Worm (Caenorhabditis elegans): Measurements from ENCODE around the gene B0457.6.

- TF ChIP-seq hnd-1 (tag; optimal IDR thresholded peaks at IDR 0.05) (no peak), scrt-1 (GFP tag; IDR thresholded peaks at IDR 0.05) (no peak), ama-1 (optimal IDR thresholded peaks at IDR 0.05) (no peak), F13C5.2 (tag; optimal IDR thresholded peaks at IDR 0.05) (no peak), ets-7 (tag; optimal IDR thresholded peaks at IDR 0.05) (no peak), sea-1 (GFP tag; conservative IDR thresholded peaks at IDR 0.05) (no peak), tbx-11 (GFP tag; IDR thresholded peaks at IDR 0.05) (no peak), flt-1 (GFP tag; IDR thresholded peaks at IDR 0.05) (no peak)
These were observed 41.8 kb downstream of the B0457.6 start, which contains the start of gene sftd-3 for ce11 chrII:8964049-8964448.
